Worm (Caenorhabditis elegans): ENCODE measurements around the gene M163.10.

ce11 chrX:14477338-14477737 lies 6.6 kb downstream of the M163.10 start:
- no peak for TF ChIP-seq unc-39 (tag; optimal IDR thresholded peaks at IDR 0.05)
- TF ChIP-seq elt-3 (tag; optimal IDR thresholded peaks at IDR 0.05), result no peak
- no peak for TF ChIP-seq mep-1 (tag; optimal IDR thresholded peaks at IDR 0.05)
- no peak for TF ChIP-seq sptf-1 (tag; optimal IDR thresholded peaks at IDR 0.05)
- no peak for TF ChIP-seq nhr-12 (tag; optimal IDR thresholded peaks at IDR 0.05)
- TF ChIP-seq unc-62 (GFP tag; optimal IDR thresholded peaks at IDR 0.05), result no peak
- no peak for TF ChIP-seq ztf-11 (tag; optimal IDR thresholded peaks at IDR 0.05)
- TF ChIP-seq lin-13 (tag; optimal IDR thresholded peaks at IDR 0.05), result no peak
- TF ChIP-seq nhr-76 (tag; optimal IDR thresholded peaks at IDR 0.05), result no peak
- no peak for TF ChIP-seq zip-8 (tag; optimal IDR thresholded peaks at IDR 0.05)
- TF ChIP-seq nhr-28 (tag; optimal IDR thresholded peaks at IDR 0.05), result no peak
- TF ChIP-seq mls-2 (tag; optimal IDR thresholded peaks at IDR 0.05), result no peak
- no peak for TF ChIP-seq M03D4.4 (tag; optimal IDR thresholded peaks at IDR 0.05)
